Worm (Caenorhabditis elegans): ENCODE results near the gene clec-48.

DNA sequence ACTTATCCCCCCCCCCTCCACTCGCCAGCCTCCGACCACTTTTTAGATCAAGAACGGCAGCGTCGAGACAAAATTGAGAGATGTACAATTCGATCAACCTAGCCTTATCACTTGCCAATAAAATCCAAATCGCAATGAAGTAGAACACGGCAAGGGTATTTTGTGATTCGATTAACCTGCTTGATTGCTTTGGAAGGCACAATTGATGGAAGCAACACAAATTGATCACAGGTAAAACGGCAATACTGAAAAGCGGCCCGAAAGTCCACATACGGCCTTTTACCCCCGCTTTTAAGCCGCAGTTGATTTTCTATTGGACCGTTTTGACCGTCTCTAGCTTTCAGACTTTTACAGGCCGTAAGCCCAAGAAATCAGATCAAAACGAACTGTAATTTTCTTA is 30.5 kb downstream of the clec-48 start, which contains the start of gene clec-245:
- TF ChIP-seq rcor-1 (GFP tag; IDR thresholded peaks at IDR 0.05) (no peak), B0035.1 (tag; optimal IDR thresholded peaks at IDR 0.05) (no peak), F49E8.2 (tag; optimal IDR thresholded peaks at IDR 0.05; ENCODE audit: insufficient read depth) (no peak), lin-54 (GFP tag; optimal IDR thresholded peaks at IDR 0.05) (no peak)

Data from whole organism, young adult.